Worm (Caenorhabditis elegans) whole organism, early embryonic: Measurements from ENCODE around the gene F54D5.5.

Experiments
- hmbx-1 ChIP-seq: sonication (generic microtip); optimal IDR thresholded peaks from 2 replicates; lab custom pipeline; 2016; ENCODE audit warnings: mild to moderate bottlenecking, missing genetic modification characterization, missing compliant biosample characterization
- hmg-4 ChIP-seq: fragments of 200-800 bp; sonication (Bioruptor generic); optimal IDR thresholded peaks from 2 replicates; lab custom pipeline; 2018; ENCODE audit warnings: mild to moderate bottlenecking, missing genetic modification characterization, missing compliant biosample characterization
- hnd-1 ChIP-seq: sonication (generic microtip); optimal IDR thresholded peaks from 2 replicates; lab custom pipeline; 2016; ENCODE audit warnings: missing genetic modification characterization, missing compliant biosample characterization

DNA sequence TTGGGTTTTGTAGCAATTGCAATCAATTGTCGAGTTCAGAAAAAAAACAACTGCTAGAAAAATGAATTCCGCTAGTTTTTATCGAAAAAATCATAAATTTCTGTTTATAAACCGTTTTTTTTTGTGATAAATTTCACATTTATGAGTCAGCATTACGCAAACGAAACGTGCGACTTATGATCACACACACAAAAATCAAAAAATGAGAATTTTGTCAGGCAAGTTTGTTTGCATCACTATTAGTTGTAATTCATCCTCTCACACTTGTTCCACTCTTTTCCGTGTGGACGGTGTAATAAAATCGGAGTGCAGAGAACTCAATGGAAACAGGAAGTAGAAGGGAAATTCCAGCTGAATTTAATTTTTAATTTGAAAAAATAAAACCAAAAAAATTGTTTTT lies 10.6 kb upstream of the F54D5.5 start, which contains the start of gene pcs-1:
- TF ChIP-seq hmbx-1 (tag; lab: Kevin White, UChicago): no peak
- TF ChIP-seq hnd-1 (tag; lab: Kevin White, UChicago): no peak
- TF ChIP-seq hmg-4 (GFP tag; lab: Kevin White, UChicago): no peak
